Fruit fly (Drosophila melanogaster) whole organism, embryonic: ENCODE results near the gene CG14232.

Experiments used
- CG10979 ChIP-seq: fragments of 200-800 bp; sonication (Bioruptor generic); optimal IDR thresholded peaks from 2 replicates; lab custom pipeline; 2018; ENCODE audit warnings: missing biosample characterization, mild to moderate bottlenecking, missing genetic modification characterization, moderate library complexity
- CG11398 ChIP-seq: fragments of 200-800 bp; sonication (Bioruptor generic); optimal IDR thresholded peaks from 2 replicates; lab custom pipeline; 2016; ENCODE audit warnings: missing biosample characterization, missing genetic modification characterization
- CG11723 ChIP-seq: fragments of 200-800 bp; sonication (Bioruptor generic); optimal IDR thresholded peaks from 2 replicates; lab custom pipeline; 2017; ENCODE audit warnings: missing biosample characterization, mild to moderate bottlenecking, missing genetic modification characterization
- CG12104 ChIP-seq: fragments of 200-800 bp; sonication (Bioruptor generic); optimal IDR thresholded peaks from 3 replicates; lab custom pipeline; 2016; ENCODE audit warnings: missing biosample characterization, missing genetic modification characterization
- CG12942 ChIP-seq: fragments of 200-800 bp; sonication (Bioruptor generic); optimal IDR thresholded peaks from 3 replicates; lab custom pipeline; 2016; ENCODE audit warnings: missing biosample characterization, missing genetic modification characterization
- CG14050 ChIP-seq: fragments of 200-800 bp; sonication (Bioruptor generic); IDR thresholded peaks from 3 replicates; pipeline ENCODE4 v1.3.6; 2022; ENCODE audit warnings: missing biosample characterization, missing genetic modification characterization
- CG15601 ChIP-seq: fragments of 200-800 bp; sonication (Bioruptor generic); optimal IDR thresholded peaks from 3 replicates; lab custom pipeline; 2019; ENCODE audit warnings: missing biosample characterization, mild to moderate bottlenecking, missing genetic modification characterization, moderate library complexity
- CG16813 ChIP-seq: fragments of 200-800 bp; sonication (Bioruptor generic); IDR thresholded peaks from 3 replicates; pipeline ENCODE4 v1.3.6; 2022; ENCODE audit warnings: missing biosample characterization, missing genetic modification characterization; ENCODE audit not compliant: partially characterized antibody
- CG16863 ChIP-seq: fragments of 200-800 bp; sonication (Bioruptor generic); optimal IDR thresholded peaks from 3 replicates; lab custom pipeline; 2016; ENCODE audit warnings: missing biosample characterization, missing genetic modification characterization
- CG17359 ChIP-seq: fragments of 200-800 bp; sonication (Bioruptor generic); optimal IDR thresholded peaks from 3 replicates; lab custom pipeline; 2018; ENCODE audit warnings: missing biosample characterization, mild to moderate bottlenecking, missing genetic modification characterization, moderate library complexity
- CG2202 ChIP-seq: fragments of 200-800 bp; sonication (Bioruptor generic); optimal IDR thresholded peaks from 2 replicates; lab custom pipeline; 2018; ENCODE audit warnings: missing biosample characterization, mild to moderate bottlenecking, missing genetic modification characterization
- CG30431 ChIP-seq: fragments of 200-800 bp; sonication (Bioruptor generic); optimal IDR thresholded peaks from 2 replicates; lab custom pipeline; 2017; ENCODE audit warnings: missing biosample characterization, missing genetic modification characterization
- CG6175 ChIP-seq: fragments of 200-800 bp; sonication (Bioruptor generic); IDR thresholded peaks from 3 replicates; pipeline ENCODE4 v1.3.6; 2022; ENCODE audit warnings: missing biosample characterization, missing genetic modification characterization
- CG6654 ChIP-seq: fragments of 200-800 bp; sonication (Bioruptor generic); optimal IDR thresholded peaks from 2 replicates; lab custom pipeline; 2017; ENCODE audit warnings: missing biosample characterization, mild to moderate bottlenecking, missing genetic modification characterization
- CG6854 ChIP-seq: fragments of 200-800 bp; sonication (Bioruptor generic); optimal IDR thresholded peaks from 3 replicates; lab custom pipeline; 2017; ENCODE audit warnings: missing biosample characterization, mild to moderate bottlenecking, missing genetic modification characterization
- CG8281 ChIP-seq: fragments of 200-800 bp; sonication (Bioruptor generic); optimal IDR thresholded peaks from 2 replicates; lab custom pipeline; 2018; ENCODE audit warnings: missing biosample characterization, mild to moderate bottlenecking, missing genetic modification characterization, moderate library complexity
- CG8478 ChIP-seq: fragments of >200 bp; optimal IDR thresholded peaks from 2 replicates; lab custom pipeline; 2018
- CHES-1-like ChIP-seq: fragments of 200-800 bp; sonication (Bioruptor generic); optimal IDR thresholded peaks from 2 replicates; lab custom pipeline; 2016; ENCODE audit warnings: missing biosample characterization, missing genetic modification characterization
- CoRest ChIP-seq: fragments of 200-800 bp; sonication (Bioruptor generic); optimal IDR thresholded peaks from 3 replicates; lab custom pipeline; 2018; ENCODE audit warnings: missing biosample characterization, mild to moderate bottlenecking, missing genetic modification characterization, moderate library complexity
- Drgx ChIP-seq: fragments of 200-800 bp; sonication (Bioruptor generic); IDR thresholded peaks from 2 replicates; pipeline ENCODE4 v1.3.6; 2022; ENCODE audit warnings: missing biosample characterization, missing genetic modification characterization
- E2f1 ChIP-seq: fragments of 200-800 bp; sonication (Bioruptor generic); IDR thresholded peaks from 2 replicates; pipeline ENCODE4 v1.3.6; 2022; ENCODE audit warnings: missing biosample characterization, missing genetic modification characterization
- HmgD ChIP-seq: fragments of 200-800 bp; sonication (Bioruptor generic); optimal IDR thresholded peaks from 3 replicates; lab custom pipeline; 2016; ENCODE audit warnings: missing biosample characterization, missing genetic modification characterization
- Hr3 ChIP-seq: fragments of 200-800 bp; sonication (Bioruptor generic); optimal IDR thresholded peaks from 3 replicates; lab custom pipeline; 2016; ENCODE audit warnings: missing biosample characterization, missing genetic modification characterization
- Hr78 ChIP-seq, 2 experiments: fragments of 200-800 bp in 1 of 2; fragments of >200 bp in 1 of 2; sonication (Bioruptor generic) in 1 of 2; optimal IDR thresholded peaks; 2 replicates each; lab custom pipeline; 2017 to 2019; ENCODE audit warnings: missing biosample characterization in 2 of 2, missing genetic modification characterization in 2 of 2, mild to moderate bottlenecking in 1 of 2, moderate library complexity in 1 of 2
- NC2α ChIP-seq: fragments of 200-800 bp; sonication (Bioruptor generic); optimal IDR thresholded peaks from 2 replicates; lab custom pipeline; 2016; ENCODE audit warnings: missing biosample characterization, missing genetic modification characterization
- Pdp1 ChIP-seq, 2 experiments: fragments of 200-800 bp; sonication (Bioruptor generic); optimal IDR thresholded peaks; 3 replicates each; lab custom pipeline; 2016; ENCODE audit warnings: missing biosample characterization in 2 of 2, missing genetic modification characterization in 2 of 2, mild to moderate bottlenecking in 1 of 2, moderate library complexity in 1 of 2
- Ravus ChIP-seq: fragments of 200-800 bp; sonication (Bioruptor generic); IDR thresholded peaks from 2 replicates; pipeline ENCODE4 v1.3.6; 2022; ENCODE audit warnings: missing biosample characterization, missing genetic modification characterization
- Six4 ChIP-seq: fragments of 200-800 bp; sonication (Bioruptor generic); optimal IDR thresholded peaks from 2 replicates; lab custom pipeline; 2016; ENCODE audit warnings: missing biosample characterization, missing genetic modification characterization
- abd-A ChIP-seq: fragments of 200-800 bp; sonication (Bioruptor generic); optimal IDR thresholded peaks from 3 replicates; lab custom pipeline; 2019; ENCODE audit warnings: missing biosample characterization, mild to moderate bottlenecking, missing genetic modification characterization, moderate library complexity
- bab2 ChIP-seq: fragments of 200-800 bp; sonication (Bioruptor generic); optimal IDR thresholded peaks from 2 replicates; lab custom pipeline; 2016; ENCODE audit warnings: missing biosample characterization, missing genetic modification characterization
- bcd ChIP-seq: fragments of 200-800 bp; sonication (Bioruptor generic); optimal IDR thresholded peaks from 2 replicates; lab custom pipeline; 2017; ENCODE audit warnings: missing biosample characterization, mild to moderate bottlenecking, missing genetic modification characterization
- ems ChIP-seq: fragments of 200-800 bp; sonication (Bioruptor generic); optimal IDR thresholded peaks from 3 replicates; lab custom pipeline; 2016; ENCODE audit warnings: missing biosample characterization, missing genetic modification characterization
- ftz-f1 ChIP-seq: fragments of 200-800 bp; sonication (Bioruptor generic); optimal IDR thresholded peaks from 2 replicates; lab custom pipeline; 2016; ENCODE audit warnings: missing biosample characterization, missing genetic modification characterization
- gfzf ChIP-seq: fragments of 200-800 bp; sonication (Bioruptor generic); optimal IDR thresholded peaks from 2 replicates; lab custom pipeline; 2016; ENCODE audit warnings: missing biosample characterization, mild to moderate bottlenecking, missing genetic modification characterization, moderate library complexity
- gro ChIP-seq: fragments of 200-800 bp; sonication (Bioruptor generic); optimal IDR thresholded peaks from 2 replicates; lab custom pipeline; 2016; ENCODE audit warnings: missing biosample characterization, missing genetic modification characterization
- klu ChIP-seq: fragments of 200-800 bp; sonication (Bioruptor generic); IDR thresholded peaks from 2 replicates; pipeline ENCODE4 v1.3.6; 2022; ENCODE audit warnings: missing biosample characterization, missing genetic modification characterization
- lab ChIP-seq: fragments of 200-800 bp; sonication (Bioruptor generic); optimal IDR thresholded peaks from 3 replicates; lab custom pipeline; 2017; ENCODE audit warnings: missing biosample characterization, missing genetic modification characterization, mild to moderate bottlenecking, moderate library complexity, missing genetic modification reagents
- lmd ChIP-seq: fragments of 200-800 bp; sonication (Bioruptor generic); IDR thresholded peaks from 2 replicates; pipeline ENCODE4 v1.3.6; 2022; ENCODE audit warnings: missing biosample characterization, missing genetic modification characterization
- luna ChIP-seq: fragments of 200-800 bp; sonication (Bioruptor generic); optimal IDR thresholded peaks from 2 replicates; lab custom pipeline; 2016; ENCODE audit warnings: missing biosample characterization, missing genetic modification characterization
- mld ChIP-seq: fragments of 200-800 bp; sonication (Bioruptor generic); IDR thresholded peaks from 3 replicates; pipeline ENCODE4 v1.3.6; 2022; ENCODE audit warnings: missing biosample characterization, missing genetic modification characterization; ENCODE audit not compliant: partially characterized antibody
- nau ChIP-seq: fragments of 200-800 bp; sonication (Bioruptor generic); optimal IDR thresholded peaks from 3 replicates; lab custom pipeline; 2017; ENCODE audit warnings: missing biosample characterization, mild to moderate bottlenecking, missing genetic modification characterization, missing genetic modification reagents
- psq ChIP-seq: fragments of 200-800 bp; sonication (Bioruptor generic); optimal IDR thresholded peaks from 2 replicates; lab custom pipeline; 2017; ENCODE audit warnings: missing biosample characterization, missing genetic modification characterization
- sr ChIP-seq: fragments of 200-800 bp; sonication (Bioruptor generic); IDR thresholded peaks from 3 replicates; pipeline ENCODE4 v1.3.6; 2022; ENCODE audit warnings: missing biosample characterization, missing genetic modification characterization
- tll ChIP-seq, 2 experiments: fragments of 200-800 bp in 1 of 2; fragments of >200 bp in 1 of 2; sonication (Bioruptor generic) in 1 of 2; optimal IDR thresholded peaks; 2 replicates each; lab custom pipeline; 2017 to 2019; ENCODE audit warnings: missing biosample characterization in 2 of 2, missing genetic modification characterization in 2 of 2, mild to moderate bottlenecking in 1 of 2, moderate library complexity in 1 of 2
- trem ChIP-seq: fragments of 200-800 bp; optimal IDR thresholded peaks from 3 replicates; lab custom pipeline; 2019; ENCODE audit warnings: missing biosample characterization, mild to moderate bottlenecking, missing genetic modification characterization, moderate library complexity
- tx ChIP-seq: fragments of 200-800 bp; sonication (Bioruptor generic); optimal IDR thresholded peaks from 2 replicates; lab custom pipeline; 2016; ENCODE audit warnings: missing biosample characterization, missing genetic modification characterization
- unc-4 ChIP-seq: fragments of 200-800 bp; sonication (Bioruptor generic); IDR thresholded peaks from 2 replicates; pipeline ENCODE4 v1.3.6; 2022; ENCODE audit warnings: missing biosample characterization, missing genetic modification characterization; ENCODE audit not compliant: partially characterized antibody
- unpg ChIP-seq: fragments of 200-800 bp; sonication (Bioruptor generic); optimal IDR thresholded peaks from 3 replicates; lab custom pipeline; 2018; ENCODE audit warnings: missing biosample characterization, mild to moderate bottlenecking, missing genetic modification characterization, moderate library complexity
- zen2 ChIP-seq: fragments of 200-800 bp; sonication (Bioruptor generic); IDR thresholded peaks from 3 replicates; pipeline ENCODE4 v1.3.6; 2022; ENCODE audit warnings: missing biosample characterization, missing genetic modification characterization; ENCODE audit not compliant: partially characterized antibody

The CG14232 gene

dm6 chrX:19692951-19693698 lies 10.9 kb downstream of the CG14232 start, which contains the start of gene Mer (continued):
- TF ChIP-seq CG12942 (GFP tag; lab: Kevin White, UChicago) (peak; percentile 79), gro (GFP tag; lab: Kevin White, UChicago) (peak; percentile 79), Hr3 (GFP tag; lab: Kevin White, UChicago) (peak; percentile 65), CoRest (tag; lab: Kevin White, UChicago) (peak; percentile 81), bab2 (GFP tag; lab: Kevin White, UChicago) (peak; percentile 81), nau (GFP tag; lab: Kevin White, UChicago) (no peak), abd-A (no peak), ftz-f1 (GFP tag; lab: Kevin White, UChicago) (peak; percentile 73), sr (GFP tag; lab: Robert Waterston, UW) (peak; percentile 31; the same call in 1 of the 3 replicates), zen2 (no peak), NC2α (GFP tag; lab: Kevin White, UChicago) (peak; percentile 46), CG2202 (tag; lab: Kevin White, UChicago) (peak; percentile 60), ems (GFP tag; lab: Kevin White, UChicago) (peak; percentile 60), gfzf (GFP tag; lab: Kevin White, UChicago) (peak; percentile 75), tx (peak; percentile 73), CG14050 (GFP tag; lab: Robert Waterston, UW) (peak; percentile 80), CG17359 (tag; lab: Kevin White, UChicago) (peak; percentile 80), klu (GFP tag; lab: Robert Waterston, UW) (peak; percentile 51; the same call in 1 of the 2 replicates), unpg (GFP tag; lab: Kevin White, UChicago) (peak; percentile 90), unc-4 (no peak), CG12104 (GFP tag; lab: Kevin White, UChicago) (peak; percentile 6), E2f1 (GFP tag; lab: Robert Waterston, UW) (peak; percentile 82), Ravus (peak; percentile 34; the same call in 1 of the 2 replicates), tll (GFP tag; optimal IDR thresholded peaks at IDR 0.05; lab: Kevin White, UChicago) (no peak), psq (GFP tag; lab: Kevin White, UChicago) (peak; percentile 44), Six4 (GFP tag; lab: Kevin White, UChicago) (peak; percentile 78), Hr78 (GFP tag; optimal IDR thresholded peaks at IDR 0.05; lab: Kevin White, UChicago) (no peak), CG15601 (tag; lab: Kevin White, UChicago) (peak; percentile 63), CG11398 (peak; percentile 73), CG8478 (no peak), lab (GFP tag; lab: Kevin White, UChicago) (peak; percentile 92), CG10979 (tag; lab: Kevin White, UChicago) (peak; percentile 84), CG16813 (GFP tag; lab: Robert Waterston, UW) (no peak), mld (no peak), luna (peak; percentile 65), CG8281 (tag; lab: Kevin White, UChicago) (peak; percentile 63), CHES-1-like (peak; percentile 80), Pdp1 (GFP tag; optimal IDR thresholded peaks at IDR 0.05; lab: Kevin White, UChicago) (peak; percentile 78 to 81), lmd (peak; percentile 85), bcd (GFP tag; lab: Kevin White, UChicago) (peak; percentile 85), CG30431 (GFP tag; lab: Kevin White, UChicago) (peak; percentile 67), CG6175 (GFP tag; lab: Robert Waterston, UW) (peak; percentile 62; the same call in 1 of the 3 replicates), CG6854 (peak; percentile 75), trem (tag; lab: Kevin White, UChicago) (peak; percentile 86), CG11723 (GFP tag; lab: Kevin White, UChicago) (peak; percentile 61), CG16863 (GFP tag; lab: Kevin White, UChicago) (peak; percentile 85), CG6654 (GFP tag; lab: Kevin White, UChicago) (peak; percentile 56), HmgD (GFP tag; lab: Kevin White, UChicago) (peak; percentile 82), Drgx (peak; percentile 92)
